Fruit fly (Drosophila melanogaster): Measurements from ENCODE around the gene Dus2.

The Dus2 gene

DNA sequence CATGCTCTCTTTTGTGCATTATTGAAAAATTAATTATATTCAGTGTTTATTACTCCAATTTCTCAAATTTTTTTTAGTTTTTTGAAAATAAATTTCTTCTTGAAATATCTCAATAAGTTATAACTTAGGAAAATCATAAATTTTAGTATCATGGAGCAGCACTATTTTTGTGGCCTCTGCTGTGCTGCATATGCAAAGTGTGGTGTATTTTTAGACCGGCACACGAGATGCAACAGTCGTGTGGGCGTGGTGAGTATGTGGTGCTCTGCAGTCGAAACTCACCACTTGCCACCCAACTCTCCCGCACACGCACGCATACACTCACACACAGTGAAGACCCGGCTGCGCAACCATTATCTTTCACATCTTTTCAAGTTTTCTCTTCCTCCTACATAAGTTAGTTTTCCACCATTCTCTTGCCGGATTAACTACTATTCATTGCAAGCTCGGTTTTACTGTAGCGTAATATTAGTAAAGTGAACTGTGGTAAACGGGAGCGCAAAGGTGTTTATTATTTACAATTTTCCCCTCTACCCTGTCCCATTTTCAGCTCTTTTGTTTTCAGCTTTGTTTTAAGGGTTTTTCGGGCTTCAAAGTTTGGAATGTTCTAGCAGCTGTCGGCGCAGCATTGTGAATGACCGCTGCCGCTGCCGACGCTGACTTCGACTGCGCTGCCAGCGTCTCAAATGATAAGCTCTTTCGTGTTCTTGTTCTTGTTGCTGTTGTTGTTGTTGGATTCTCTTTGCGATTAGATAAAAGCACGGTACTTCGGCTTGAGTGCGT is 29.2 kb upstream of the Dus2 start (continued):
- no peak for TF ChIP-seq CG10321 (GFP tag; IDR thresholded peaks at IDR 0.05)
- no peak for TF ChIP-seq cas (GFP tag; IDR thresholded peaks at IDR 0.05)
- no peak for TF ChIP-seq CG17912 (GFP tag; optimal IDR thresholded peaks at IDR 0.05)
- peak; percentile 65 for TF ChIP-seq Oli (tag; optimal IDR thresholded peaks at IDR 0.05)
- peak; percentile 57 for TF ChIP-seq cwo (GFP tag; optimal IDR thresholded peaks at IDR 0.05)
- peak; percentile 73 for TF ChIP-seq chm (GFP tag; IDR thresholded peaks at IDR 0.05)
- peak; percentile 42; the same call in 1 of the 2 replicates for TF ChIP-seq CG10366 (GFP tag; IDR thresholded peaks at IDR 0.05)
- TF ChIP-seq CG15269 (tag; optimal IDR thresholded peaks at IDR 0.05) = peak; percentile 58
- no peak for TF ChIP-seq ato (GFP tag; IDR thresholded peaks at IDR 0.05; ENCODE audit: partially characterized antibody)
- no peak for TF ChIP-seq bbx (GFP tag; IDR thresholded peaks at IDR 0.05; ENCODE audit: partially characterized antibody)
- no peak for TF ChIP-seq CG4404 (GFP tag; IDR thresholded peaks at IDR 0.05)
- peak; percentile 48 for TF ChIP-seq HHEX (GFP tag; optimal IDR thresholded peaks at IDR 0.05)
- TF ChIP-seq CG10462 (GFP tag; optimal IDR thresholded peaks at IDR 0.05) = no peak
- TF ChIP-seq CG11247 (GFP tag; IDR thresholded peaks at IDR 0.05) = no peak; the same call in 1 of the 2 replicates
- peak; percentile 59 for TF ChIP-seq CG17385 (GFP tag; optimal IDR thresholded peaks at IDR 0.05)
- peak; percentile 51; the same call in 1 of the 3 replicates for TF ChIP-seq Optix (GFP tag; IDR thresholded peaks at IDR 0.05)
- peak; percentile 24 for TF ChIP-seq CG13296 (GFP tag; optimal IDR thresholded peaks at IDR 0.05)
- TF ChIP-seq Opbp (GFP tag; IDR thresholded peaks at IDR 0.05; ENCODE audit: partially characterized antibody) = no peak
- peak; percentile 7 for TF ChIP-seq CG30431 (GFP tag; optimal IDR thresholded peaks at IDR 0.05)
- peak; percentile 4 for TF ChIP-seq pho (GFP tag; optimal IDR thresholded peaks at IDR 0.05)
- peak; percentile 29 for TF ChIP-seq CG3281 (GFP tag; optimal IDR thresholded peaks at IDR 0.05)
- peak; percentile 38 for TF ChIP-seq CG10209 (GFP tag; optimal IDR thresholded peaks at IDR 0.05)
- TF ChIP-seq Camta (GFP tag; optimal IDR thresholded peaks at IDR 0.05) = peak; percentile 5
- 0 out of 2 replicates have a peak, but pooled peaks have one; percentile 21 for TF ChIP-seq esg (GFP tag; conservative IDR thresholded peaks at IDR 0.05)
- peak; percentile 12 for TF ChIP-seq jing (GFP tag; optimal IDR thresholded peaks at IDR 0.05)
- TF ChIP-seq CG7271 (tag; optimal IDR thresholded peaks at IDR 0.05) = peak; percentile 70
- TF ChIP-seq Bdp1 (GFP tag; optimal IDR thresholded peaks at IDR 0.05) = no peak
- TF ChIP-seq CG11696 (GFP tag; IDR thresholded peaks at IDR 0.05) = peak; percentile 94
- no peak for TF ChIP-seq CG2889 (GFP tag; IDR thresholded peaks at IDR 0.05)
- peak; percentile 76 for TF ChIP-seq CG31441 (GFP tag; IDR thresholded peaks at IDR 0.05)
- TF ChIP-seq insv (GFP tag; optimal IDR thresholded peaks at IDR 0.05) = no peak
- peak; percentile 72 for TF ChIP-seq CG7839 (tag; optimal IDR thresholded peaks at IDR 0.05)
- TF ChIP-seq Aef1 (GFP tag; IDR thresholded peaks at IDR 0.05) = no peak
- peak; percentile 60 for TF ChIP-seq CG8359 (GFP tag; optimal IDR thresholded peaks at IDR 0.05; ENCODE audit: borderline replicate concordance)
- TF ChIP-seq CG10959 (GFP tag; IDR thresholded peaks at IDR 0.05) = peak; percentile 29; the same call in 1 of the 2 replicates
- TF ChIP-seq zfh1 (GFP tag; IDR thresholded peaks at IDR 0.05) = peak; percentile 60; the same call in 2 of the 3 replicates
- peak; percentile 7 to 54 for TF ChIP-seq chif (GFP tag; optimal IDR thresholded peaks at IDR 0.05)
- TF ChIP-seq E2f2 (GFP tag; IDR thresholded peaks at IDR 0.05) = peak; percentile 51
- TF ChIP-seq tx (GFP tag; optimal IDR thresholded peaks at IDR 0.05) = no peak
- peak; percentile 64 for TF ChIP-seq CG7556 (GFP tag; optimal IDR thresholded peaks at IDR 0.05)
- peak; percentile 27 for TF ChIP-seq org-1 (GFP tag; optimal IDR thresholded peaks at IDR 0.05)
- peak; percentile 1 for TF ChIP-seq tio (GFP tag; optimal IDR thresholded peaks at IDR 0.05)
- TF ChIP-seq CG9215 (GFP tag; IDR thresholded peaks at IDR 0.05) = no peak
- no peak for TF ChIP-seq shn (GFP tag; optimal IDR thresholded peaks at IDR 0.05)
- TF ChIP-seq CG1647 (GFP tag; optimal IDR thresholded peaks at IDR 0.05) = no peak
- no peak for TF ChIP-seq sug (tag; optimal IDR thresholded peaks at IDR 0.05)
- peak; percentile 43 for TF ChIP-seq nau (GFP tag; optimal IDR thresholded peaks at IDR 0.05)
- peak; percentile 58; the same call in 1 of the 2 replicates for TF ChIP-seq CG14014 (GFP tag; IDR thresholded peaks at IDR 0.05)
- no peak for TF ChIP-seq Antp (GFP tag; optimal IDR thresholded peaks at IDR 0.05)

Measured in whole organism, embryonic.